Worm (Caenorhabditis elegans): Measurements from ENCODE around the gene nas-4.

DNA sequence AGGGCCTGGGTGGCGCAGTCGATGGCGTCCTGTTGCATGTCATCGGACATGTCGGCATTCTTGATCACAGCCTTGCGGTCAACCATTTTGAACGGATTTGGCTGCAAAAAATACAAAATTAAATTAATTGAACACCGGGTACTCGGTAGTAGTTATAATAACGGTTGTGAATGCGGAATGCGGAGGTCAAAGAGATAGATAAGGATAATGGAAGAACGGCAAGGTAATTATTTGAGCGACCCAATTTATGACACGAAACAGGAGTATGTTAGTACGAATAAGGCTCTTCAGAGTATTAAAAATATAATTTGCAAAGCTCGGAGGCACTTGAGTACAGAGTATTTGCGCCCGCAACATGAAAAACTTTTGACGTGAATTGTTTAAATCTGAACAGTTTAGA is 48.2 kb upstream of the nas-4 start, which contains the start of gene dlc-1:
- no peak for TF ChIP-seq ama-1 (optimal IDR thresholded peaks at IDR 0.05)
- no peak for TF ChIP-seq ceh-36 (tag; optimal IDR thresholded peaks at IDR 0.05)
- no peak for TF ChIP-seq scrt-1 (GFP tag; IDR thresholded peaks at IDR 0.05)
- TF ChIP-seq flt-1 (GFP tag; IDR thresholded peaks at IDR 0.05), result no peak
- no peak for TF ChIP-seq F13C5.2 (tag; optimal IDR thresholded peaks at IDR 0.05)
